Worm (Caenorhabditis elegans): ENCODE results near the gene ZK1055.6.

- TF ChIP-seq W03F9.2 (tag; optimal IDR thresholded peaks at IDR 0.05) (no peak), dao-5 (tag; optimal IDR thresholded peaks at IDR 0.05) (no peak), him-1 (tag; optimal IDR thresholded peaks at IDR 0.05) (no peak)
Measured at ce11 chrV:6645810-6646209, 43.4 kb upstream of the ZK1055.6 start.
